Fruit fly (Drosophila melanogaster) whole organism, embryonic: Measurements from ENCODE around the gene CG11178.

Source experiments
- Abd-B ChIP-seq: fragments of 200-800 bp; sonication (Bioruptor generic); optimal IDR thresholded peaks from 2 replicates; lab custom pipeline; 2018; ENCODE audit warnings: missing biosample characterization, mild to moderate bottlenecking, missing genetic modification characterization, moderate library complexity
- CG16815 ChIP-seq: fragments of 200-800 bp; sonication (Bioruptor generic); optimal IDR thresholded peaks from 3 replicates; lab custom pipeline; 2017; ENCODE audit warnings: missing biosample characterization, mild to moderate bottlenecking, missing genetic modification characterization
- CG18764 ChIP-seq: fragments of 200-800 bp; sonication (Bioruptor generic); optimal IDR thresholded peaks from 3 replicates; lab custom pipeline; 2016; ENCODE audit warnings: missing biosample characterization, missing genetic modification characterization
- CG42726 ChIP-seq: fragments of 200-800 bp; sonication (Bioruptor generic); IDR thresholded peaks from 2 replicates; pipeline ENCODE4 v1.3.6; 2022; ENCODE audit warnings: missing biosample characterization, missing genetic modification characterization; ENCODE audit not compliant: partially characterized antibody
- CG8478 ChIP-seq: fragments of >200 bp; optimal IDR thresholded peaks from 2 replicates; lab custom pipeline; 2018
- D19B ChIP-seq: fragments of 200-800 bp; sonication (Bioruptor generic); optimal IDR thresholded peaks from 2 replicates; lab custom pipeline; 2017; ENCODE audit warnings: missing biosample characterization, mild to moderate bottlenecking, missing genetic modification characterization
- Hr39 ChIP-seq: fragments of >200 bp; optimal IDR thresholded peaks from 2 replicates; lab custom pipeline; 2017
- Jarid2 ChIP-seq: fragments of 200-800 bp; sonication (Bioruptor generic); optimal IDR thresholded peaks from 3 replicates; lab custom pipeline; 2017; ENCODE audit warnings: mild to moderate bottlenecking, missing biosample characterization, missing genetic modification reagents, missing genetic modification characterization
- chinmo ChIP-seq: fragments of 200-800 bp; sonication (Bioruptor generic); IDR thresholded peaks from 4 replicates; pipeline ENCODE4 v1.3.6; 2022; ENCODE audit warnings: missing biosample characterization, missing genetic modification characterization; ENCODE audit not compliant: partially characterized antibody
- eve ChIP-seq, 2 experiments: fragments of >200 bp; optimal IDR thresholded peaks; 2 replicates each; lab custom pipeline; 2017; ENCODE audit warnings: missing biosample characterization in 2 of 2, missing genetic modification characterization in 2 of 2

DNA sequence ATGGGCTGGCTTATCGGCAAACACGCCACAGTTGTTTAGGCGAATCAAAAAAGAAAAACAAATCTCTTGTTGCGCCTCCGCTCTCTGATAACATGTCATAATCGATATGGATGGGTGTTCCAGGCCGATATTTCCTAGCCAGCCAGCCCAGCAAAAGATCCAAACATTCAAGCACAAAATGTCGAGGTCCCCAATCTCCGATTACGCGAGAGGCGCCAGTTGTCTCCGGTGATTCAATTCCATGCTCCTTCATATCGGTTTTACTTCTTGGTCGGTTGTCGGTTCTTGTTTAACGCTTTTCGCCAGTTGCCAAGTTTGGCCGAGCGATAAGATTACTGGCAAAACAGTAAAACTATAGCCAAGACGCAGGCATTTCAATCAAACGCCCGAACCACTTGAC is 40.7 kb downstream of the CG11178 start:
- TF ChIP-seq CG16815 (no peak), eve (GFP tag; optimal IDR thresholded peaks at IDR 0.05; lab: Kevin White, UChicago) (no peak), CG18764 (GFP tag; lab: Kevin White, UChicago) (no peak), D19B (no peak), Abd-B (GFP tag; lab: Kevin White, UChicago) (no peak), Jarid2 (GFP tag; lab: Kevin White, UChicago) (no peak), chinmo (GFP tag; lab: Robert Waterston, UW) (no peak), Hr39 (lab: Kevin White, UChicago) (no peak), CG8478 (lab: Kevin White, UChicago) (no peak), CG42726 (GFP tag; lab: Robert Waterston, UW) (no peak)
